Worm (Caenorhabditis elegans) whole organism, late embryonic: ENCODE results near the gene K11D12.7.

ENCODE experiments used
- ama-1 ChIP-seq: fragments of 150-350 bp; optimal IDR thresholded peaks from 2 replicates; lab custom pipeline; 2014
- pqm-1 ChIP-seq: sonication (generic microtip); optimal IDR thresholded peaks from 2 replicates; lab custom pipeline; 2016; ENCODE audit warnings: missing genetic modification characterization, missing compliant biosample characterization
- sox-4 ChIP-seq: sonication (generic microtip); optimal IDR thresholded peaks from 2 replicates; lab custom pipeline; 2017; ENCODE audit warnings: mild to moderate bottlenecking, missing genetic modification characterization, inconsistent platforms, missing compliant biosample characterization

- TF ChIP-seq sox-4 (no peak), ama-1 (no peak), pqm-1 (no peak)
Observed at ce11 chrV:5000406-5000805, 35.9 kb downstream of the K11D12.7 start, which contains the start of gene ugt-7.
